Fruit fly (Drosophila melanogaster) whole organism, embryonic: Measurements from ENCODE around the gene Tcs6.
A peak's percentile ranks its signal among the peaks of the same experiment; 100 is the strongest.

Experiments used
- B-H2 ChIP-seq: fragments of 200-800 bp; sonication (Bioruptor generic); optimal IDR thresholded peaks from 2 replicates; lab custom pipeline; 2018; ENCODE audit warnings: missing biosample characterization, mild to moderate bottlenecking, missing genetic modification characterization
- CG10366 ChIP-seq: fragments of 200-800 bp; sonication (Bioruptor generic); IDR thresholded peaks from 2 replicates; pipeline ENCODE4 v1.3.6; 2022; ENCODE audit warnings: missing biosample characterization, missing genetic modification characterization
- CG10543 ChIP-seq: fragments of 200-800 bp; sonication (Bioruptor generic); optimal IDR thresholded peaks from 3 replicates; lab custom pipeline; 2017; ENCODE audit warnings: missing biosample characterization, mild to moderate bottlenecking, missing genetic modification characterization, moderate library complexity
- CG10979 ChIP-seq: fragments of 200-800 bp; sonication (Bioruptor generic); optimal IDR thresholded peaks from 2 replicates; lab custom pipeline; 2018; ENCODE audit warnings: missing biosample characterization, mild to moderate bottlenecking, missing genetic modification characterization, moderate library complexity
- CG11247 ChIP-seq: fragments of 200-800 bp; sonication (Bioruptor generic); IDR thresholded peaks from 2 replicates; pipeline ENCODE4 v1.3.6; 2022; ENCODE audit warnings: missing biosample characterization, missing genetic modification characterization
- CG11696 ChIP-seq: fragments of 200-800 bp; sonication (Bioruptor generic); IDR thresholded peaks from 2 replicates; pipeline ENCODE4 v1.3.6; 2022; ENCODE audit warnings: missing biosample characterization, missing genetic modification characterization
- CG12071 ChIP-seq: fragments of 200-800 bp; sonication (Bioruptor generic); optimal IDR thresholded peaks from 3 replicates; lab custom pipeline; 2018; ENCODE audit warnings: missing biosample characterization, mild to moderate bottlenecking, missing genetic modification characterization
- CG12942 ChIP-seq: fragments of 200-800 bp; sonication (Bioruptor generic); optimal IDR thresholded peaks from 3 replicates; lab custom pipeline; 2016; ENCODE audit warnings: missing biosample characterization, missing genetic modification characterization
- CG14965 ChIP-seq: fragments of 200-800 bp; sonication (Bioruptor generic); optimal IDR thresholded peaks from 2 replicates; lab custom pipeline; 2016; ENCODE audit warnings: missing biosample characterization, missing genetic modification characterization, borderline replicate concordance
- CG15011 ChIP-seq: fragments of 200-800 bp; sonication (Bioruptor generic); optimal IDR thresholded peaks from 3 replicates; lab custom pipeline; 2018; ENCODE audit warnings: missing biosample characterization, mild to moderate bottlenecking, missing genetic modification characterization
- CG15269 ChIP-seq: fragments of 200-800 bp; sonication (Bioruptor generic); optimal IDR thresholded peaks from 2 replicates; lab custom pipeline; 2018; ENCODE audit warnings: missing biosample characterization, mild to moderate bottlenecking, missing genetic modification characterization, moderate library complexity
- CG1602 ChIP-seq: fragments of 200-800 bp; sonication (Bioruptor generic); optimal IDR thresholded peaks from 3 replicates; lab custom pipeline; 2016; ENCODE audit warnings: missing biosample characterization, missing genetic modification characterization
- CG18476 ChIP-seq: fragments of 200-800 bp; sonication (Bioruptor generic); optimal IDR thresholded peaks from 2 replicates; lab custom pipeline; 2016; ENCODE audit warnings: missing biosample characterization, mild to moderate bottlenecking, missing genetic modification characterization
- CG18764 ChIP-seq: fragments of 200-800 bp; sonication (Bioruptor generic); optimal IDR thresholded peaks from 3 replicates; lab custom pipeline; 2016; ENCODE audit warnings: missing biosample characterization, missing genetic modification characterization
- CG31388 ChIP-seq: fragments of 200-800 bp; sonication (Bioruptor generic); optimal IDR thresholded peaks from 2 replicates; lab custom pipeline; 2016; ENCODE audit warnings: missing biosample characterization, missing genetic modification characterization
- CG4424 ChIP-seq: fragments of 200-800 bp; sonication (Bioruptor generic); optimal IDR thresholded peaks from 3 replicates; lab custom pipeline; 2016; ENCODE audit warnings: missing biosample characterization, missing genetic modification characterization
- CG4820 ChIP-seq: fragments of 200-800 bp; sonication (Bioruptor generic); optimal IDR thresholded peaks from 3 replicates; lab custom pipeline; 2016; ENCODE audit warnings: missing biosample characterization, missing genetic modification characterization
- CG6791 ChIP-seq: fragments of 200-800 bp; sonication (Bioruptor generic); IDR thresholded peaks from 3 replicates; pipeline ENCODE4 v1.3.6; 2022; ENCODE audit warnings: missing biosample characterization, missing genetic modification characterization; ENCODE audit not compliant: partially characterized antibody
- CG6854 ChIP-seq: fragments of 200-800 bp; sonication (Bioruptor generic); optimal IDR thresholded peaks from 3 replicates; lab custom pipeline; 2017; ENCODE audit warnings: missing biosample characterization, mild to moderate bottlenecking, missing genetic modification characterization
- CkIIα-i1 ChIP-seq: fragments of 200-800 bp; sonication (Bioruptor generic); IDR thresholded peaks from 2 replicates; pipeline ENCODE4 v1.3.6; 2022; ENCODE audit warnings: missing biosample characterization, missing genetic modification characterization
- D ChIP-seq, 2 experiments: fragments of 200-800 bp in 1 of 2; fragments of >200 bp in 1 of 2; sonication (Bioruptor generic) in 1 of 2; optimal IDR thresholded peaks; 2 replicates in 1 of 2; 3 replicates in 1 of 2; lab custom pipeline; 2017; ENCODE audit warnings: mild to moderate bottlenecking in 1 of 2, missing biosample characterization in 1 of 2, missing genetic modification characterization in 1 of 2, missing genetic modification reagents in 1 of 2
- Dek ChIP-seq: fragments of 200-800 bp; sonication (Bioruptor generic); optimal IDR thresholded peaks from 3 replicates; lab custom pipeline; 2019; ENCODE audit warnings: missing biosample characterization, mild to moderate bottlenecking, missing genetic modification characterization, moderate library complexity
- Dfd ChIP-seq, 2 experiments: fragments of >200 bp; optimal IDR thresholded peaks; 2 replicates each; lab custom pipeline; 2017; ENCODE audit warnings: missing biosample characterization in 2 of 2, missing genetic modification characterization in 2 of 2
- Fer1 ChIP-seq: fragments of 200-800 bp; sonication (Bioruptor generic); optimal IDR thresholded peaks from 2 replicates; lab custom pipeline; 2017; ENCODE audit warnings: missing biosample characterization, mild to moderate bottlenecking, missing genetic modification characterization
- H15 ChIP-seq: fragments of 200-800 bp; sonication (Bioruptor generic); IDR thresholded peaks from 3 replicates; pipeline ENCODE4 v1.3.6; 2022; ENCODE audit warnings: missing biosample characterization, missing genetic modification characterization
- HLHmδ ChIP-seq: fragments of 200-800 bp; sonication (Bioruptor generic); optimal IDR thresholded peaks from 2 replicates; lab custom pipeline; 2018; ENCODE audit warnings: missing biosample characterization, mild to moderate bottlenecking, missing genetic modification characterization, moderate library complexity
- Hmr ChIP-seq: fragments of 200-800 bp; sonication (Bioruptor generic); optimal IDR thresholded peaks from 3 replicates; lab custom pipeline; 2017; ENCODE audit warnings: mild to moderate bottlenecking, missing biosample characterization, missing genetic modification reagents, missing genetic modification characterization
- Hr78 ChIP-seq, 2 experiments: fragments of 200-800 bp in 1 of 2; fragments of >200 bp in 1 of 2; sonication (Bioruptor generic) in 1 of 2; optimal IDR thresholded peaks; 2 replicates each; lab custom pipeline; 2017 to 2019; ENCODE audit warnings: missing biosample characterization in 2 of 2, missing genetic modification characterization in 2 of 2, mild to moderate bottlenecking in 1 of 2, moderate library complexity in 1 of 2
- Myb ChIP-seq: fragments of 200-800 bp; sonication (Bioruptor generic); optimal IDR thresholded peaks from 2 replicates; lab custom pipeline; 2016; ENCODE audit warnings: missing biosample characterization, missing genetic modification characterization
- Sry-β ChIP-seq: fragments of 200-800 bp; sonication (Bioruptor generic); optimal IDR thresholded peaks from 2 replicates; lab custom pipeline; 2018; ENCODE audit warnings: missing biosample characterization, mild to moderate bottlenecking, missing genetic modification characterization, moderate library complexity
- Stat92E ChIP-seq, 3 experiments: fragments of >200 bp in 2 of 3; fragments of 200-800 bp in 1 of 3; sonication (Bioruptor generic) in 1 of 3; optimal IDR thresholded peaks; 2 replicates each; lab custom pipeline; 2017 to 2019; ENCODE audit warnings: missing biosample characterization in 3 of 3, missing genetic modification characterization in 3 of 3, mild to moderate bottlenecking in 1 of 3, moderate library complexity in 1 of 3
- ase ChIP-seq: fragments of 200-800 bp; sonication (Bioruptor generic); IDR thresholded peaks from 3 replicates; pipeline ENCODE4 v1.3.6; 2022; ENCODE audit warnings: missing biosample characterization, missing genetic modification characterization
- bigmax ChIP-seq: fragments of 200-800 bp; sonication (Bioruptor generic); optimal IDR thresholded peaks from 2 replicates; lab custom pipeline; 2018; ENCODE audit warnings: missing biosample characterization, mild to moderate bottlenecking, missing genetic modification characterization
- corto ChIP-seq: fragments of 200-800 bp; sonication (Bioruptor generic); optimal IDR thresholded peaks from 2 replicates; lab custom pipeline; 2016; ENCODE audit warnings: missing biosample characterization, mild to moderate bottlenecking, missing genetic modification characterization, moderate library complexity
- crp ChIP-seq, 2 experiments: fragments of 200-800 bp; sonication (Bioruptor generic); optimal IDR thresholded peaks; 2 replicates in 1 of 2; 3 replicates in 1 of 2; lab custom pipeline; 2017; ENCODE audit warnings: missing biosample characterization in 2 of 2, missing genetic modification characterization in 2 of 2, mild to moderate bottlenecking in 1 of 2, moderate library complexity in 1 of 2
- fru ChIP-seq: fragments of >200 bp; optimal IDR thresholded peaks from 2 replicates; lab custom pipeline; 2017
- ftz-f1 ChIP-seq: fragments of 200-800 bp; sonication (Bioruptor generic); optimal IDR thresholded peaks from 2 replicates; lab custom pipeline; 2016; ENCODE audit warnings: missing biosample characterization, missing genetic modification characterization
- grn ChIP-seq: fragments of 200-800 bp; sonication (Bioruptor generic); optimal IDR thresholded peaks from 3 replicates; lab custom pipeline; 2017; ENCODE audit warnings: missing biosample characterization, missing genetic modification characterization
- insv ChIP-seq, 2 experiments: fragments of 200-800 bp; sonication (Bioruptor generic); optimal IDR thresholded peaks; 3 replicates each; lab custom pipeline; 2016 to 2018; ENCODE audit warnings: missing biosample characterization in 2 of 2, missing genetic modification characterization in 2 of 2
- jigr1 ChIP-seq: fragments of 200-800 bp; sonication (Bioruptor generic); IDR thresholded peaks from 3 replicates; pipeline ENCODE4 v1.3.6; 2022; ENCODE audit warnings: missing biosample characterization, missing genetic modification characterization
- klu ChIP-seq: fragments of 200-800 bp; sonication (Bioruptor generic); IDR thresholded peaks from 2 replicates; pipeline ENCODE4 v1.3.6; 2022; ENCODE audit warnings: missing biosample characterization, missing genetic modification characterization
- org-1 ChIP-seq: fragments of 200-800 bp; sonication (Bioruptor generic); optimal IDR thresholded peaks from 2 replicates; lab custom pipeline; 2017; ENCODE audit warnings: missing biosample characterization, missing genetic modification characterization
- p53 ChIP-seq: fragments of 200-800 bp; sonication (Bioruptor generic); optimal IDR thresholded peaks from 2 replicates; lab custom pipeline; 2016; ENCODE audit warnings: missing biosample characterization, missing genetic modification characterization
- run ChIP-seq: fragments of 200-800 bp; sonication (Bioruptor generic); optimal IDR thresholded peaks from 3 replicates; lab custom pipeline; 2018; ENCODE audit warnings: missing biosample characterization, mild to moderate bottlenecking, missing genetic modification characterization
- slbo ChIP-seq: fragments of 200-800 bp; sonication (Bioruptor generic); IDR thresholded peaks from 2 replicates; pipeline ENCODE4 v1.3.6; 2022; ENCODE audit warnings: missing biosample characterization, missing genetic modification characterization
- wor ChIP-seq: fragments of 200-800 bp; sonication (Bioruptor generic); IDR thresholded peaks from 2 replicates; pipeline ENCODE4 v1.3.6; 2022; ENCODE audit warnings: missing biosample characterization, missing genetic modification characterization
- zen2 ChIP-seq: fragments of 200-800 bp; sonication (Bioruptor generic); IDR thresholded peaks from 3 replicates; pipeline ENCODE4 v1.3.6; 2022; ENCODE audit warnings: missing biosample characterization, missing genetic modification characterization; ENCODE audit not compliant: partially characterized antibody
- zfh1 ChIP-seq: fragments of 200-800 bp; sonication (Bioruptor generic); IDR thresholded peaks from 3 replicates; pipeline ENCODE4 v1.3.6; 2022; ENCODE audit warnings: missing biosample characterization, missing genetic modification characterization

Tcs6 gene

dm6 chr3R:26041417-26042101 lies 16.5 kb downstream of the Tcs6 start, which contains the start of gene gro (continued):
- no peak for TF ChIP-seq bigmax (GFP tag; lab: Kevin White, UChicago)
- TF ChIP-seq crp (GFP tag; optimal IDR thresholded peaks at IDR 0.05; lab: Kevin White, UChicago): peak in 1 of 2 experiments; percentile 18
- peak; percentile 47 for TF ChIP-seq Dek (tag; lab: Kevin White, UChicago)
- no peak for TF ChIP-seq D (optimal IDR thresholded peaks at IDR 0.05; lab: Kevin White, UChicago)
- peak; percentile 26 for TF ChIP-seq D (GFP tag; optimal IDR thresholded peaks at IDR 0.05; lab: Kevin White, UChicago)
- TF ChIP-seq zen2: peak; percentile 26; the same call in 1 of the 3 replicates
- TF ChIP-seq p53 (GFP tag; lab: Kevin White, UChicago): peak; percentile 68
- TF ChIP-seq grn (GFP tag; lab: Kevin White, UChicago): peak; percentile 27
- TF ChIP-seq CG10366 (GFP tag; lab: Robert Waterston, UW): peak; percentile 62
- TF ChIP-seq H15 (GFP tag; lab: Robert Waterston, UW): peak; percentile 49; the same call in 1 of the 3 replicates
- TF ChIP-seq Hr78 (GFP tag; optimal IDR thresholded peaks at IDR 0.05; lab: Kevin White, UChicago): no peak
- TF ChIP-seq run: no peak
- peak; percentile 38 for TF ChIP-seq CG10979 (tag; lab: Kevin White, UChicago)
- TF ChIP-seq CG14965 (GFP tag; lab: Kevin White, UChicago): no peak
- TF ChIP-seq CG31388 (GFP tag; lab: Kevin White, UChicago): peak; percentile 13
- peak; percentile 60 for TF ChIP-seq CG1602 (GFP tag; lab: Kevin White, UChicago)
- peak; percentile 76 for TF ChIP-seq CG11247 (GFP tag; lab: Robert Waterston, UW)
- TF ChIP-seq HLHmδ (GFP tag; lab: Kevin White, UChicago): peak; percentile 89
- peak; percentile 66; the same call in 2 of the 3 replicates for TF ChIP-seq zfh1 (GFP tag; lab: Robert Waterston, UW)
- peak; percentile 73 for TF ChIP-seq CG18476
- TF ChIP-seq Hmr (GFP tag; lab: Kevin White, UChicago): peak; percentile 82
- TF ChIP-seq B-H2 (GFP tag; lab: Kevin White, UChicago): peak; percentile 78
- TF ChIP-seq CG10543 (GFP tag; lab: Kevin White, UChicago): peak; percentile 75
- TF ChIP-seq CG15011 (GFP tag; lab: Kevin White, UChicago): no peak
- peak; percentile 11 for TF ChIP-seq Sry-β
- peak; percentile 90 for TF ChIP-seq CG6791
- TF ChIP-seq Myb (GFP tag; lab: Kevin White, UChicago): peak; percentile 66
- no peak for TF ChIP-seq CkIIα-i1 (GFP tag; lab: Robert Waterston, UW)
- TF ChIP-seq CG12942 (GFP tag; lab: Kevin White, UChicago): peak; percentile 65
- TF ChIP-seq insv (GFP tag; optimal IDR thresholded peaks at IDR 0.05; lab: Kevin White, UChicago): peak in 1 of 2 experiments; percentile 72
- TF ChIP-seq CG6854 (GFP tag; lab: Kevin White, UChicago): no peak
- TF ChIP-seq fru (lab: Kevin White, UChicago): peak; percentile 7
- no peak for TF ChIP-seq CG11696 (GFP tag; lab: Robert Waterston, UW)
- TF ChIP-seq jigr1 (GFP tag; lab: Robert Waterston, UW): no peak
- peak; percentile 49 for TF ChIP-seq Fer1
- no peak for TF ChIP-seq Dfd (GFP tag; optimal IDR thresholded peaks at IDR 0.05; lab: Kevin White, UChicago)
- TF ChIP-seq corto (GFP tag; lab: Kevin White, UChicago): peak; percentile 19
- peak; percentile 56 for TF ChIP-seq CG4424 (GFP tag; lab: Kevin White, UChicago)
- TF ChIP-seq klu (GFP tag; lab: Robert Waterston, UW): 0 out of 2 replicates have a peak, but pooled peaks have one; percentile 22
- TF ChIP-seq wor (GFP tag; lab: Robert Waterston, UW): peak; percentile 23; the same call in 1 of the 2 replicates
- no peak for TF ChIP-seq org-1 (GFP tag; lab: Kevin White, UChicago)
- peak; percentile 7 for TF ChIP-seq CG12071
- no peak for TF ChIP-seq ftz-f1 (GFP tag; lab: Kevin White, UChicago)
- peak; percentile 55 for TF ChIP-seq CG18764
- peak; percentile 86 for TF ChIP-seq slbo (GFP tag; lab: Robert Waterston, UW)
- TF ChIP-seq CG4820 (GFP tag; lab: Kevin White, UChicago): peak; percentile 47
- peak; percentile 58 for TF ChIP-seq CG15269 (tag; lab: Kevin White, UChicago)
- TF ChIP-seq ase: 0 out of 3 replicates have a peak, but pooled peaks have one; percentile 44
- peak in 1 of 3 experiments; percentile 4 for TF ChIP-seq Stat92E (GFP tag; optimal IDR thresholded peaks at IDR 0.05; lab: Kevin White, UChicago)
